Fruit fly (Drosophila melanogaster): ENCODE measurements around the gene Ufl1.

Gene Ufl1

DNA sequence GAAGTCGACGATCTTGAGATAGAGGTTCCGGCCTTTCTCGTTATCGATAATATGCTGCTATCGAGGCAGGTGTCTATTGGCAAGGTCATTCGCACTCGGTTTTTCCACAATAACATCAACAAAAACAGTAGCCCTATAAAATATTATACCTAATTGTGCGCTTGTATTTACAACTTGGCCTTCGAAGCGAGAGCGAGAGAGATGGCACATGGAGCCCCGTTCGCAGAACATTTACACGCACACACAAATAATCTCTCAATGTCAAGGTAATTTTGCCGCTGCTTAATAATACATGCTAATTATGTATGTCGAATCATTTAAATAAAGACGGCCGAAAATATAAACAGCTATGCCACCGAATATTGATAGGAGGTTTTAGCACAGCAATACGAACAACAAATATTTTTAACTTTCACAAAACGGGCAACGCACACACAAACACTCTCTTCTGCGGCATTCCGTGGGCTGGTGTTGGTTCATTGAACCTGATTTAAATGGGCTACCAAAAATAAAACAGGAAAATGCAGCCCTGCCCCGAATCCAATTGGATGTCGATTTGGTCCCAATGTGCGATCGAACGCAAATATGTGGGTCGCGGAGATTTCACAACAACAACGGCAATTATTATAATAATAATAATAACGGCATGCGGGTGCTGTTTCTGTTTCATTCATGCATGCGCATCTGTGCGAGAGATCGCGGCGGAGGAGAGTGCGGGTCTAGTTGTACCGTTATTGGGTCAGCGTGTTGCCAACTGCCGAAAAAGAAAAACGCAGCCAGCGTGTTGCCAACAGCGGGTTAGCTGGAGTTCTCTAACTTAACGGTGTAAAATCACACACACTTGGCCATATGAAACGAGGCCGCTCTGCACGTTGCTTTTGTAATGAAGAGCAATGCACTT, 48.2 kb upstream of the Ufl1 start:
- TF ChIP-seq Myc (optimal IDR thresholded peaks at IDR 0.05) (no peak), tai (GFP tag; optimal IDR thresholded peaks at IDR 0.05) (no peak), h (GFP tag; optimal IDR thresholded peaks at IDR 0.05) (no peak), dl (GFP tag; optimal IDR thresholded peaks at IDR 0.05; ENCODE audit: insufficient read depth in 1 of 2, partially characterized antibody in 2 of 2) (peak in 1 of 2 experiments; percentile 66)

DNA sequence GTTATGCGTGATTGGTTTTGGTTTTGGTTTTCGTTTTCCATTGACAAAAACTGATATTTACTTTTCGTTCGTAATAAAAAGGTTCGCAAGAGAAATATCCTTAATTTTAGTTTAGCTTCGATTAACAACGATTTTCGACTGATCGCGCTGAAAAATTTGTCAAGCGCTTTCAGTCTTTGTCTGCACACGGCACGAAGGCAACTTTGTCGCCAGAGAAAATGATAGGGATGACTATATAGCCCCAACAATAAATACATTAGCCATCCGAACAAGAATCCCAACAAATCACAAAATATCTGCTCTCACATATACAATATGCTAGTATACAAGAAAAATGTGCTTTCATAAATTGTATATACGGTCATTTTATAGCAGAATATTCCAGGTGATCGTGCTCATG, 43.3 kb upstream of the Ufl1 start, which contains the start of gene Mlp84B:
TSS of gene Mlp84B (minus strand) at position 143 of the 400 bp plus-strand sequence.
- TF ChIP-seq sv (GFP tag; optimal IDR thresholded peaks at IDR 0.05) (no peak), dl (GFP tag; optimal IDR thresholded peaks at IDR 0.05; ENCODE audit: insufficient read depth in 1 of 2, partially characterized antibody in 2 of 2) (no peak), foxo (GFP tag; optimal IDR thresholded peaks at IDR 0.05) (no peak), Vsx2 (GFP tag; optimal IDR thresholded peaks at IDR 0.05; ENCODE audit: partially characterized antibody) (no peak), Jra (GFP tag; optimal IDR thresholded peaks at IDR 0.05) (no peak), tai (GFP tag; optimal IDR thresholded peaks at IDR 0.05) (no peak)

DNA sequence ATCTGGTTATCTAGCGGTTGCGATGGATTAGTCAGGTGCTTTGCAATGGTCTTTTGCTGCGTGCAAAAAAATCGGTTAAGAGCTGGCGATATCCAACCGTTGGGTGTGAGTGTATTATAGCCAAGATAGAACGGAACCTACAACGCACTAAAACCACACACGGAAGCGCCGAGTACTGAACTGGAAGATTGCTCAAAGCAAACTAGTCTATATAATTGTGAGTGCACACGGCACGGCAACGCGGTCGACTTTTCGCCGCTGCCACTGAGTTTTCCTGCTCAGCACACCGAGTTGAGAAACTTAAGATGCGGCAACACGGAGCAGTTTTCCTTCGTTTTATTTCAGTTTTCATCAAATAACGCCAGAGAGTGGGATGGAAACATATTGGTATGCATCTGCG, 42.3 kb upstream of the Ufl1 start:
- TF ChIP-seq CG32264 (GFP tag; optimal IDR thresholded peaks at IDR 0.05), result no peak
- TF ChIP-seq Rel (GFP tag; optimal IDR thresholded peaks at IDR 0.05), result no peak
- TF ChIP-seq Rel (tag; optimal IDR thresholded peaks at IDR 0.05), result no peak
- TF ChIP-seq Hr78 (GFP tag; optimal IDR thresholded peaks at IDR 0.05), result no peak
- TF ChIP-seq br (GFP tag; optimal IDR thresholded peaks at IDR 0.05), result no peak
- no peak for TF ChIP-seq fru (GFP tag; optimal IDR thresholded peaks at IDR 0.05)
- TF ChIP-seq lola (GFP tag; optimal IDR thresholded peaks at IDR 0.05), result no peak
- TF ChIP-seq GATAd (GFP tag; optimal IDR thresholded peaks at IDR 0.05), result no peak
- TF ChIP-seq jim (GFP tag; optimal IDR thresholded peaks at IDR 0.05), result no peak
- TF ChIP-seq dl (GFP tag; optimal IDR thresholded peaks at IDR 0.05; ENCODE audit: insufficient read depth in 1 of 2, partially characterized antibody in 2 of 2), result no peak
- TF ChIP-seq N (GFP tag; optimal IDR thresholded peaks at IDR 0.05), result no peak
- no peak for TF ChIP-seq HLH106 (tag; optimal IDR thresholded peaks at IDR 0.05)
- no peak for TF ChIP-seq foxo (GFP tag; optimal IDR thresholded peaks at IDR 0.05)
- TF ChIP-seq CrebA (GFP tag; optimal IDR thresholded peaks at IDR 0.05; ENCODE audit: borderline replicate concordance), result no peak
- no peak for TF ChIP-seq dsf (GFP tag; optimal IDR thresholded peaks at IDR 0.05; ENCODE audit: borderline replicate concordance)
- TF ChIP-seq sv (GFP tag; optimal IDR thresholded peaks at IDR 0.05), result no peak
- TF ChIP-seq Jra (GFP tag; optimal IDR thresholded peaks at IDR 0.05), result no peak
- TF ChIP-seq psq (GFP tag; optimal IDR thresholded peaks at IDR 0.05), result no peak
- no peak for TF ChIP-seq sage (GFP tag; optimal IDR thresholded peaks at IDR 0.05)
- TF ChIP-seq pan (optimal IDR thresholded peaks at IDR 0.05), result no peak

DNA sequence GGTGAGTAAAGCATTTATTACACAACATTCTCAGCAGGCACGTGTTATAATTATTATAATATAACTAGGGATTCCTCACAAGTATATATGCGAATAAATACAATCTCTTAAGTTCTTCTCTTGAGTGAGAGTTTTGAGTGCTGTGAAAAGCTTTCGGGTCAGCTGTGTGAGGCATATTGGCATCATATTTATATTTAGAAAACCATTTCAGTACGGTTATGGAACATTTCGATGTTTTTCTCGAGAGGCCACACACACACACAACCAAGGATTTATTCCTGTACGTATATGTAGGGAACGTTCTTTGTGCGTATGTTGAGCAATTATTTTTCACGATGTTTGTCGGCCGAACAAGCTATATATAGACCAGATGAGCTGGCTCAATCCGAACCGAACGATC, 38.7 kb upstream of the Ufl1 start:
- TF ChIP-seq Abd-B (GFP tag; optimal IDR thresholded peaks at IDR 0.05) (no peak), Hnf4 (GFP tag; optimal IDR thresholded peaks at IDR 0.05) (no peak), ey (GFP tag; optimal IDR thresholded peaks at IDR 0.05) (no peak), Dif (GFP tag; optimal IDR thresholded peaks at IDR 0.05; ENCODE audit: partially characterized antibody) (no peak), rgr (GFP tag; optimal IDR thresholded peaks at IDR 0.05) (no peak)

DNA sequence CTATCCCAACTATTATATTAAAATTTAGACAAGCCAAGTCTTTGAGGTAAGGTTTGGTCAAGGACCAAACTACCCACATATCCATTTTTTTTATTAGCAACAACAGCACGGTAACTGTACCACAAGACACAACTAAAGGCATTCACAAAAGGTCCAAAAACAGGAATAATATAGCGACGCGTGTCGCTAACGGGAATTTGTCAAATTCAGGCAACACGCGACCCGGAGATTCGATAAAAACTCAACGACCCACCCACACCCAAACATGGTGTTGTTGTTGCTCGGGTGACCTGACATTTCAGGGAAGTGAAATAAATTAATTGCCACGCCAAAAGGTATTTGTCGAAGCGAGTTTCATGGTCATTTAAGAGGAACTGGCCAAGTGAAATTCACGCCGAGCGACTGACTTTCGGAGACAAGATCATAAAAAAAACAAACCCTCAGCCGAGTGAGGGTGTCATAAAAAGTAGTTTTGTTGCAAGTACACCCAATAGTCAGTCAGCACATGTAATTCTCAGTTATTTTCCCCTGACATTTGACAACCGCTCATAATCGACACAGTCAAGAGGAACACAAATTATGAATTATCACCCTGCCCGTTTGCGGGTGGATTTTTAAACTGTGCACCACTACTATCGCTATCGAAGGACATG, 37.1 kb upstream of the Ufl1 start:
- no peak for TF ChIP-seq Hr78 (GFP tag; optimal IDR thresholded peaks at IDR 0.05)
- no peak for TF ChIP-seq br (GFP tag; optimal IDR thresholded peaks at IDR 0.05)
- TF ChIP-seq dmrt93B (GFP tag; optimal IDR thresholded peaks at IDR 0.05), result no peak
- no peak for TF ChIP-seq HLH106 (tag; optimal IDR thresholded peaks at IDR 0.05)
- no peak for TF ChIP-seq OdsH (GFP tag; optimal IDR thresholded peaks at IDR 0.05)
- TF ChIP-seq GATAd (GFP tag; optimal IDR thresholded peaks at IDR 0.05), result no peak

All from whole organism, wandering third instar larva.